Fruit fly (Drosophila melanogaster) S2 (cell line): ENCODE results near the gene CG5096.

Source experiments
- CG8478 ChIP-seq: fragments of >200 bp; optimal IDR thresholded peaks from 2 replicates; lab custom pipeline; 2018
- CTCF ChIP-seq, 2 experiments: fragments of >200 bp; optimal IDR thresholded peaks; 2 replicates each; lab custom pipeline; 2018

dm6 chr2L:10422643-10423606, 40.9 kb downstream of the CG5096 start, which contains the start of the genes pie and Wdfy2:
- no peak for TF ChIP-seq CG8478
- TF ChIP-seq CTCF (optimal IDR thresholded peaks at IDR 0.05; lab: Kevin White, UChicago), result no peak
